Worm (Caenorhabditis elegans): Measurements from ENCODE around the gene W02F12.2.

DNA sequence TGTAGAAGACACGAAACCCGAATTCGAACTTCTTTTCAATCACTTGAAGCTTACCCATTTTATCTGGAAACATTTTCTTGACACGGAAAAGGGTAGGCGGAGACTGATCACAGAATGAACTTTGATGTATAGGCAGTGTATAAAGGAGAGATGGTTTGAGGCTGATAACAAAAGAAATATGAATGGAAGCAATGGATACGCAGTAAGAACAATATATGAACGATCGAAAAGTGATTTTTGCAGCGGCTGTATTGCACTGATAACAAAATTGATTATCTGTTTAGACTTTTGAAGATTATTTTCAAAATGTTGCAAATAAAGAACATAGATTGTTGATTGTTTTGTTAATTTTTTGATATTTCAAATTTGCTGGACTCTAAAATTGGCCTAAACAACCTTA, 31.7 kb downstream of the W02F12.2 start, which contains the start of gene pmp-5:
- TF ChIP-seq nhr-28 (tag; optimal IDR thresholded peaks at IDR 0.05) (no peak), ets-5 (GFP tag; IDR thresholded peaks at IDR 0.05) (no peak), C04F5.9 (tag; optimal IDR thresholded peaks at IDR 0.05) (no peak), lsy-2 (tag; optimal IDR thresholded peaks at IDR 0.05) (no peak), nhr-237 (tag; optimal IDR thresholded peaks at IDR 0.05) (no peak), elt-3 (tag; optimal IDR thresholded peaks at IDR 0.05) (peak in 1 of 6 experiments; percentile 37), mab-9 (GFP tag; IDR thresholded peaks at IDR 0.05) (no peak), lin-35 (GFP tag; optimal IDR thresholded peaks at IDR 0.05) (no peak), nhr-12 (tag; optimal IDR thresholded peaks at IDR 0.05) (no peak)

Data from whole organism, L1 larva.